Worm (Caenorhabditis elegans): ENCODE results near the gene Y51H7BR.8.
A peak's percentile ranks its signal among the peaks of the same experiment; 100 is the strongest.

Gene Y51H7BR.8

ce11 chrII:1519867-1520266, 853 bp downstream of the Y51H7BR.8 start (continued):
- TF ChIP-seq hlh-30 (tag; optimal IDR thresholded peaks at IDR 0.05; ENCODE audit: insufficient read depth) (no peak), hmg-1.1 (GFP tag; IDR thresholded peaks at IDR 0.05) (peak; percentile 88), hif-1 (tag; optimal IDR thresholded peaks at IDR 0.05) (peak in 1 of 2 experiments; percentile 22), tra-1 (GFP tag; IDR thresholded peaks at IDR 0.05) (peak; percentile 65), mxl-2 (GFP tag; conservative IDR thresholded peaks at IDR 0.05) (0 out of 2 replicates have a peak, but pooled peaks have one; percentile 37), fkh-10 (GFP tag; optimal IDR thresholded peaks at IDR 0.05) (no peak), lsy-2 (tag; optimal IDR thresholded peaks at IDR 0.05) (peak in 1 of 2 experiments; percentile 29), pha-4 (GFP tag; IDR thresholded peaks at IDR 0.05) (peak; percentile 73), pha-4 (tag; optimal IDR thresholded peaks at IDR 0.05) (no peak)

ce11 chrII:1521956-1522355, 2.9 kb downstream of the Y51H7BR.8 start:
- no peak for TF ChIP-seq ceh-62 (tag; optimal IDR thresholded peaks at IDR 0.05)
- 0 out of 2 replicates have a peak, but pooled peaks have one; percentile 15 for TF ChIP-seq lin-38 (GFP tag; IDR thresholded peaks at IDR 0.05)
- TF ChIP-seq ceh-28 (tag; optimal IDR thresholded peaks at IDR 0.05): no peak
- no peak for TF ChIP-seq ZK546.5 (tag; optimal IDR thresholded peaks at IDR 0.05)

- TF ChIP-seq nhr-237 (tag; optimal IDR thresholded peaks at IDR 0.05): no peak
- TF ChIP-seq Y5F2A.4 (GFP tag; optimal IDR thresholded peaks at IDR 0.05): no peak
- TF ChIP-seq snpc-1.2 (GFP tag; IDR thresholded peaks at IDR 0.05): no peak
- no peak for TF ChIP-seq nhr-11 (tag; optimal IDR thresholded peaks at IDR 0.05)
- no peak for TF ChIP-seq mes-2 (tag; optimal IDR thresholded peaks at IDR 0.05; ENCODE audit: poor library complexity, severe bottlenecking)
- no peak for TF ChIP-seq F10B5.3 (tag; optimal IDR thresholded peaks at IDR 0.05)
- no peak for TF ChIP-seq lin-29 (GFP tag; IDR thresholded peaks at IDR 0.05)
- no peak for TF ChIP-seq dve-1 (tag; optimal IDR thresholded peaks at IDR 0.05; ENCODE audit: insufficient read depth)
- no peak for TF ChIP-seq ceh-20 (GFP tag; IDR thresholded peaks at IDR 0.05)
- TF ChIP-seq zip-2 (tag; optimal IDR thresholded peaks at IDR 0.05): no peak
- TF ChIP-seq saeg-2 (GFP tag; IDR thresholded peaks at IDR 0.05): no peak
- no peak for TF ChIP-seq hmg-1.1 (GFP tag; IDR thresholded peaks at IDR 0.05)
- TF ChIP-seq ces-1 (GFP tag; optimal IDR thresholded peaks at IDR 0.05): no peak
- no peak for TF ChIP-seq lim-7 (GFP tag; IDR thresholded peaks at IDR 0.05)
- TF ChIP-seq hlh-11 (tag; optimal IDR thresholded peaks at IDR 0.05): no peak
- TF ChIP-seq Y48G9A.11 (GFP tag; IDR thresholded peaks at IDR 0.05): no peak
- no peak for TF ChIP-seq lin-13 (GFP tag; optimal IDR thresholded peaks at IDR 0.05)
Observed at ce11 chrII:1525498-1525897, 6.5 kb downstream of the Y51H7BR.8 start, which contains the start of gene Y51H7BR.7. Gene Y51H7BR.7, minus strand, starts transcription at chrII:1525598.

- TF ChIP-seq nhr-25 (tag; optimal IDR thresholded peaks at IDR 0.05; ENCODE audit: borderline replicate concordance, insufficient read depth) (no peak), nhr-111 (GFP tag; optimal IDR thresholded peaks at IDR 0.05) (no peak), snpc-4 (tag; optimal IDR thresholded peaks at IDR 0.05) (no peak), Y75B8A.6 (GFP tag; IDR thresholded peaks at IDR 0.05) (no peak), mxl-2 (GFP tag; conservative IDR thresholded peaks at IDR 0.05) (no peak), F44E2.7 (GFP tag; IDR thresholded peaks at IDR 0.05) (no peak), Y48G9A.11 (GFP tag; IDR thresholded peaks at IDR 0.05) (no peak), duxl-1 (tag; optimal IDR thresholded peaks at IDR 0.05; ENCODE audit: poor library complexity) (no peak)
Observed at ce11 chrII:1529057-1529456, 10.0 kb downstream of the Y51H7BR.8 start, which contains the start of gene Y51H7BR.4. Gene Y51H7BR.4, plus strand, starts transcription at chrII:1529357.

All from whole organism, L4 larva.